Fruit fly (Drosophila melanogaster): ENCODE data around the gene CG6345.

CG6345 gene

dm6 chr3R:10369799-10370198, 46.0 kb downstream of the CG6345 start:
- no peak for TF ChIP-seq rn (GFP tag; IDR thresholded peaks at IDR 0.05)
- no peak for TF ChIP-seq CG32121 (GFP tag; IDR thresholded peaks at IDR 0.05)
- TF ChIP-seq EcR (GFP tag; optimal IDR thresholded peaks at IDR 0.05): no peak
- TF ChIP-seq D1 (tag; optimal IDR thresholded peaks at IDR 0.05): no peak
- no peak for TF ChIP-seq Pif1A (GFP tag; optimal IDR thresholded peaks at IDR 0.05)
- no peak for TF ChIP-seq CG13204 (GFP tag; optimal IDR thresholded peaks at IDR 0.05)
- TF ChIP-seq CG34367 (tag; optimal IDR thresholded peaks at IDR 0.05): no peak
- TF ChIP-seq Snoo (tag; optimal IDR thresholded peaks at IDR 0.05): no peak
- TF ChIP-seq CG10348 (GFP tag; IDR thresholded peaks at IDR 0.05): no peak
- no peak for TF ChIP-seq CG9948 (tag; optimal IDR thresholded peaks at IDR 0.05)
- no peak for TF ChIP-seq CG4496 (GFP tag; IDR thresholded peaks at IDR 0.05)
- TF ChIP-seq Pif1B (GFP tag; optimal IDR thresholded peaks at IDR 0.05): no peak
- TF ChIP-seq CG8301 (tag; optimal IDR thresholded peaks at IDR 0.05): no peak
- TF ChIP-seq fd96Ca (GFP tag; IDR thresholded peaks at IDR 0.05): no peak
- no peak for TF ChIP-seq CG8159 (tag; optimal IDR thresholded peaks at IDR 0.05)

DNA sequence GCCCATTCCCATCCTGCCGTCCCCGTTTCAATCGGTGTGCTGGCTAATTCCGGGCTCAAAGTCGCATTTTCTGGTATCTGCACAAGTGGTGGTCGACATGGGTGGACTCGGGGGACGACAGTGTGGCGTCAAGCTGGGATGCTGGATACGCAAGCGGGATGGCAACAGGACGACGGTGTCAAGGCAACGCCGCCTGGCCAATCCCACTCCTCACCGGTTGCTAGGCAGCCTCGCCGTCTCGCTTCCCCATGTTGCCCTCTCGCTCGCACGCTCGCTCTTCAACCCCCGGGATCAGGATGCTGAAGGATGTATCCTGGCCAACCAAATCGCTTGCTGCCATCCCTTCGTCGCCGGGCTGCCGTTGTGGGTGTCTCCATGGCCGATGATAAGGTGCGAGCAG, 47.6 kb downstream of the CG6345 start:
- TF ChIP-seq CG15710 (tag; optimal IDR thresholded peaks at IDR 0.05): no peak
- no peak for TF ChIP-seq CG13204 (GFP tag; optimal IDR thresholded peaks at IDR 0.05)
- no peak for TF ChIP-seq CG4496 (GFP tag; IDR thresholded peaks at IDR 0.05)
- TF ChIP-seq CG14655 (GFP tag; optimal IDR thresholded peaks at IDR 0.05): no peak
- TF ChIP-seq Snoo (tag; optimal IDR thresholded peaks at IDR 0.05): no peak
- no peak for TF ChIP-seq Pif1A (GFP tag; optimal IDR thresholded peaks at IDR 0.05)
- TF ChIP-seq CG8159 (tag; optimal IDR thresholded peaks at IDR 0.05): no peak
- no peak for TF ChIP-seq CG17806 (tag; optimal IDR thresholded peaks at IDR 0.05)
- no peak for TF ChIP-seq CG10348 (GFP tag; IDR thresholded peaks at IDR 0.05)
- TF ChIP-seq CG34367 (tag; optimal IDR thresholded peaks at IDR 0.05): no peak

DNA sequence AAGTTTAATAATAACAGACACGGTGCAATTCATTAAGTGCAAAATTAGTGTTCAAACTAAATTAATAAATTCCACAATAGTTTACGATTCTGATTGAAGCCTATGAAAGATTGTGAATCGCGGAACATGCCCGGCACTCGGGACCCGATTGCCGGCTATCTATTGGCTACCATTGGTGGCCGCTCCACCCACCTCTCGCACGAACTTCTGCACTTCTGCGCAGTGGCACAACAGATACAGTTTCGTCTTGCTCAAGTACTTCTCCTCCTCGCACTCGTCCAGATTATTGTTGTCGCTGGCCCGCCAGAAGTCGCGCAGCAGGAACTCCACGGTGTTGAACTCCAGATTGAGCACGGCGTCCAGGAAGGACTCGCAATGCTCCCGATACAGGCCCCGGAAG, 51.6 kb downstream of the CG6345 start:
- TF ChIP-seq CG12605 (GFP tag; IDR thresholded peaks at IDR 0.05) (no peak), gl (tag; optimal IDR thresholded peaks at IDR 0.05) (no peak), CG15710 (tag; optimal IDR thresholded peaks at IDR 0.05) (no peak), Pif1A (GFP tag; optimal IDR thresholded peaks at IDR 0.05) (no peak), CG4496 (GFP tag; IDR thresholded peaks at IDR 0.05) (no peak), Snoo (tag; optimal IDR thresholded peaks at IDR 0.05) (no peak), EcR (GFP tag; optimal IDR thresholded peaks at IDR 0.05) (no peak), CG32121 (GFP tag; IDR thresholded peaks at IDR 0.05) (no peak), CG17806 (tag; optimal IDR thresholded peaks at IDR 0.05) (no peak), CG13204 (GFP tag; optimal IDR thresholded peaks at IDR 0.05) (no peak), CG14655 (GFP tag; optimal IDR thresholded peaks at IDR 0.05) (no peak), CG8159 (tag; optimal IDR thresholded peaks at IDR 0.05) (no peak), rn (GFP tag; IDR thresholded peaks at IDR 0.05) (no peak), CG9948 (tag; optimal IDR thresholded peaks at IDR 0.05) (no peak), CG10348 (GFP tag; IDR thresholded peaks at IDR 0.05) (no peak)

All from whole organism, pupa.